Worm (Caenorhabditis elegans) whole organism, midembryonic: ENCODE results near the gene fbxa-131.

ENCODE experiments used
- cog-1 ChIP-seq: sonication (generic microtip); optimal IDR thresholded peaks from 2 replicates; lab custom pipeline; 2016; ENCODE audit warnings: missing genetic modification characterization, missing compliant biosample characterization
- flt-1 ChIP-seq: fragments of 200-800 bp; sonication (Bioruptor generic); IDR thresholded peaks from 2 replicates; pipeline ENCODE4 v1.3.6; 2022; ENCODE audit warnings: missing genetic modification characterization, missing compliant biosample characterization
- klf-2 ChIP-seq: fragments of 200-800 bp; sonication (Bioruptor generic); conservative IDR thresholded peaks from 2 replicates; pipeline ENCODE4 v1.3.6; 2022; ENCODE audit warnings: missing genetic modification reagents, missing genetic modification characterization, missing compliant biosample characterization
- med-1 ChIP-seq: sonication (generic microtip); optimal IDR thresholded peaks from 2 replicates; lab custom pipeline; 2017; ENCODE audit warnings: missing genetic modification characterization, mild to moderate bottlenecking, missing compliant biosample characterization, antibody characterized with exemption, missing genetic modification reagents; ENCODE audit not compliant: insufficient read depth
- tab-1 ChIP-seq: fragments of 200-800 bp; sonication (Bioruptor generic); IDR thresholded peaks from 2 replicates; pipeline ENCODE4 v1.3.6; 2022; ENCODE audit warnings: missing genetic modification characterization, missing compliant biosample characterization
- ztf-23 ChIP-seq: fragments of 200-800 bp; sonication (Bioruptor generic); IDR thresholded peaks from 2 replicates; pipeline ENCODE4 v1.3.6; 2022; ENCODE audit warnings: missing genetic modification reagents, missing genetic modification characterization, missing compliant biosample characterization

ce11 chrV:19744210-19744609 is 6.0 kb downstream of the fbxa-131 start:
- no peak for TF ChIP-seq med-1 (GFP tag; lab: Kevin White, UChicago)
- no peak for TF ChIP-seq klf-2 (GFP tag; lab: Robert Waterston, UW)
- no peak for TF ChIP-seq tab-1
- no peak for TF ChIP-seq ztf-23 (GFP tag; lab: Robert Waterston, UW)
- no peak for TF ChIP-seq cog-1 (tag; lab: Kevin White, UChicago)
- TF ChIP-seq flt-1 (GFP tag; lab: Robert Waterston, UW): no peak
